Fruit fly (Drosophila melanogaster): Measurements from ENCODE around the gene CG11656.

CG11656 gene

dm6 chr3R:13012351-13012750 lies 2.7 kb downstream of the CG11656 start (continued):
- peak; percentile 96 for TF ChIP-seq crol (GFP tag; IDR thresholded peaks at IDR 0.05)
- no peak for TF ChIP-seq zen2 (GFP tag; IDR thresholded peaks at IDR 0.05; ENCODE audit: partially characterized antibody)
- TF ChIP-seq CG10543 (GFP tag; optimal IDR thresholded peaks at IDR 0.05), result peak; percentile 61
- TF ChIP-seq CG33557 (GFP tag; optimal IDR thresholded peaks at IDR 0.05), result no peak
- peak; percentile 96 for TF ChIP-seq CG1832 (GFP tag; optimal IDR thresholded peaks at IDR 0.05)
- TF ChIP-seq sug (tag; optimal IDR thresholded peaks at IDR 0.05), result peak; percentile 1
- TF ChIP-seq gfzf (GFP tag; optimal IDR thresholded peaks at IDR 0.05), result no peak
- no peak for TF ChIP-seq CG34224 (GFP tag; IDR thresholded peaks at IDR 0.05; ENCODE audit: partially characterized antibody)
- TF ChIP-seq stwl (tag; optimal IDR thresholded peaks at IDR 0.05), result no peak
- peak; percentile 23; the same call in 1 of the 2 replicates for TF ChIP-seq CG9215 (GFP tag; IDR thresholded peaks at IDR 0.05)
- TF ChIP-seq Aef1 (GFP tag; IDR thresholded peaks at IDR 0.05), result peak; percentile 91
- peak; percentile 23 for TF ChIP-seq trh (GFP tag; optimal IDR thresholded peaks at IDR 0.05)
- peak; percentile 40 for TF ChIP-seq pnt (GFP tag; optimal IDR thresholded peaks at IDR 0.05)
- no peak for TF ChIP-seq emc (GFP tag; optimal IDR thresholded peaks at IDR 0.05)
- peak; percentile 41 for TF ChIP-seq CG13775 (GFP tag; optimal IDR thresholded peaks at IDR 0.05)
- TF ChIP-seq CG8388 (GFP tag; optimal IDR thresholded peaks at IDR 0.05), result no peak
- TF ChIP-seq cato (GFP tag; optimal IDR thresholded peaks at IDR 0.05; ENCODE audit: borderline replicate concordance), result no peak
- peak; percentile 80 for TF ChIP-seq dm (GFP tag; optimal IDR thresholded peaks at IDR 0.05)
- peak; percentile 73 for TF ChIP-seq CG11456 (GFP tag; IDR thresholded peaks at IDR 0.05)
- TF ChIP-seq ewg (GFP tag; optimal IDR thresholded peaks at IDR 0.05), result peak; percentile 88
- TF ChIP-seq Stat92E (GFP tag; optimal IDR thresholded peaks at IDR 0.05), result no peak
- TF ChIP-seq CrebB (tag; optimal IDR thresholded peaks at IDR 0.05), result peak; percentile 66
- TF ChIP-seq HLH54F (GFP tag; optimal IDR thresholded peaks at IDR 0.05), result peak; percentile 55
- peak; percentile 33 for TF ChIP-seq CG9817 (tag; optimal IDR thresholded peaks at IDR 0.05)
- peak; percentile 38 for TF ChIP-seq PHDP (tag; optimal IDR thresholded peaks at IDR 0.05)
- TF ChIP-seq maf-S (GFP tag; optimal IDR thresholded peaks at IDR 0.05), result peak; percentile 64
- TF ChIP-seq fru (optimal IDR thresholded peaks at IDR 0.05), result no peak
- no peak for TF ChIP-seq CG17568 (GFP tag; optimal IDR thresholded peaks at IDR 0.05)
- TF ChIP-seq Atf-2 (GFP tag; optimal IDR thresholded peaks at IDR 0.05), result peak; percentile 21
- TF ChIP-seq ac (GFP tag; optimal IDR thresholded peaks at IDR 0.05), result no peak
- no peak for TF ChIP-seq Gsc (GFP tag; IDR thresholded peaks at IDR 0.05)
- TF ChIP-seq CG7745 (tag; optimal IDR thresholded peaks at IDR 0.05), result no peak
- TF ChIP-seq shn (GFP tag; optimal IDR thresholded peaks at IDR 0.05), result peak; percentile 22
- peak; percentile 75; the same call in 2 of the 3 replicates for TF ChIP-seq zfh1 (GFP tag; IDR thresholded peaks at IDR 0.05)
- TF ChIP-seq zfh2 (GFP tag; optimal IDR thresholded peaks at IDR 0.05), result peak; percentile 78
- TF ChIP-seq Deaf1 (tag; optimal IDR thresholded peaks at IDR 0.05), result peak; percentile 26
- TF ChIP-seq CG32772 (GFP tag; IDR thresholded peaks at IDR 0.05), result peak; percentile 72
- no peak for TF ChIP-seq hth (optimal IDR thresholded peaks at IDR 0.05)
- peak; percentile 40 for TF ChIP-seq CG18262 (tag; optimal IDR thresholded peaks at IDR 0.05)
- peak; percentile 43 for TF ChIP-seq zen (tag; optimal IDR thresholded peaks at IDR 0.05)
- no peak for TF ChIP-seq BEAF-32 (GFP tag; optimal IDR thresholded peaks at IDR 0.05)
- no peak for TF ChIP-seq CG14710 (tag; optimal IDR thresholded peaks at IDR 0.05)
- TF ChIP-seq jumu (GFP tag; optimal IDR thresholded peaks at IDR 0.05), result peak; percentile 33
- no peak for TF ChIP-seq Tbp (GFP tag; optimal IDR thresholded peaks at IDR 0.05)
- TF ChIP-seq CG7357 (GFP tag; IDR thresholded peaks at IDR 0.05), result 0 out of 3 replicates have a peak, but pooled peaks have one; percentile 29
- peak; percentile 74 for TF ChIP-seq sisA (GFP tag; IDR thresholded peaks at IDR 0.05)
- TF ChIP-seq hkb (optimal IDR thresholded peaks at IDR 0.05), result no peak
- TF ChIP-seq hkb (GFP tag; IDR thresholded peaks at IDR 0.05), result peak; percentile 60
- TF ChIP-seq CG11695 (GFP tag; IDR thresholded peaks at IDR 0.05), result 0 out of 3 replicates have a peak, but pooled peaks have one; percentile 34
- no peak for TF ChIP-seq danr (GFP tag; IDR thresholded peaks at IDR 0.05)
- no peak for TF ChIP-seq grn (GFP tag; optimal IDR thresholded peaks at IDR 0.05)
- peak; percentile 22 for TF ChIP-seq Six4 (GFP tag; optimal IDR thresholded peaks at IDR 0.05)

Measured in whole organism, embryonic.